Fruit fly (Drosophila melanogaster) whole organism, embryonic: ENCODE data around the gene nSMase.

Experiments
- Aef1 ChIP-seq: fragments of 200-800 bp; sonication (Bioruptor generic); IDR thresholded peaks from 3 replicates; pipeline ENCODE4 v1.3.6; 2022; ENCODE audit warnings: missing biosample characterization, missing genetic modification characterization
- Awh ChIP-seq: fragments of 200-800 bp; sonication (Bioruptor generic); IDR thresholded peaks from 2 replicates; pipeline ENCODE4, ENCODE4 v1.3.6; 2022; ENCODE audit warnings: missing biosample characterization, missing genetic modification characterization
- CG11398 ChIP-seq: fragments of 200-800 bp; sonication (Bioruptor generic); optimal IDR thresholded peaks from 2 replicates; lab custom pipeline; 2016; ENCODE audit warnings: missing biosample characterization, missing genetic modification characterization
- CG12391 ChIP-seq: fragments of 200-800 bp; sonication (Bioruptor generic); optimal IDR thresholded peaks from 3 replicates; lab custom pipeline; 2018; ENCODE audit warnings: missing biosample characterization, mild to moderate bottlenecking, missing genetic modification characterization, moderate library complexity
- CG13287 ChIP-seq: fragments of 200-800 bp; sonication (Bioruptor generic); IDR thresholded peaks from 2 replicates; pipeline ENCODE4 v1.3.6; 2022; ENCODE audit warnings: missing biosample characterization, missing genetic modification characterization; ENCODE audit not compliant: partially characterized antibody
- CG14860 ChIP-seq: fragments of 200-800 bp; sonication (Bioruptor generic); IDR thresholded peaks from 3 replicates; pipeline ENCODE4 v1.3.6; 2022; ENCODE audit warnings: missing biosample characterization, missing genetic modification characterization; ENCODE audit not compliant: partially characterized antibody
- CG15514 ChIP-seq: fragments of 200-800 bp; sonication (Bioruptor generic); optimal IDR thresholded peaks from 3 replicates; lab custom pipeline; 2017; ENCODE audit warnings: missing biosample characterization, missing genetic modification characterization, mild to moderate bottlenecking, moderate library complexity, missing genetic modification reagents
- CG16863 ChIP-seq: fragments of 200-800 bp; sonication (Bioruptor generic); optimal IDR thresholded peaks from 3 replicates; lab custom pipeline; 2016; ENCODE audit warnings: missing biosample characterization, missing genetic modification characterization
- CG17912 ChIP-seq: fragments of 200-800 bp; sonication (Bioruptor generic); optimal IDR thresholded peaks from 2 replicates; lab custom pipeline; 2018; ENCODE audit warnings: missing biosample characterization, mild to moderate bottlenecking, missing genetic modification characterization
- CG1832 ChIP-seq: fragments of 200-800 bp; sonication (Bioruptor generic); optimal IDR thresholded peaks from 2 replicates; lab custom pipeline; 2017; ENCODE audit warnings: missing biosample characterization, mild to moderate bottlenecking, missing genetic modification characterization, inconsistent platforms
- CG2116 ChIP-seq: fragments of 200-800 bp; sonication (Bioruptor generic); optimal IDR thresholded peaks from 3 replicates; lab custom pipeline; 2018; ENCODE audit warnings: missing biosample characterization, mild to moderate bottlenecking, missing genetic modification characterization
- CG2202 ChIP-seq: fragments of 200-800 bp; sonication (Bioruptor generic); optimal IDR thresholded peaks from 2 replicates; lab custom pipeline; 2018; ENCODE audit warnings: missing biosample characterization, mild to moderate bottlenecking, missing genetic modification characterization
- CG2889 ChIP-seq: fragments of 200-800 bp; sonication (Bioruptor generic); IDR thresholded peaks from 3 replicates; pipeline ENCODE4 v1.3.6; 2022; ENCODE audit warnings: missing biosample characterization, missing genetic modification characterization
- CG31224 ChIP-seq: fragments of 200-800 bp; sonication (Bioruptor generic); IDR thresholded peaks from 2 replicates; pipeline ENCODE4 v1.3.6; 2022; ENCODE audit warnings: missing biosample characterization, missing genetic modification characterization
- CG4328 ChIP-seq: fragments of 200-800 bp; sonication (Bioruptor generic); optimal IDR thresholded peaks from 3 replicates; lab custom pipeline; 2017; ENCODE audit warnings: missing biosample characterization, missing genetic modification reagents, missing genetic modification characterization
- CG4424 ChIP-seq: fragments of 200-800 bp; sonication (Bioruptor generic); optimal IDR thresholded peaks from 3 replicates; lab custom pipeline; 2016; ENCODE audit warnings: missing biosample characterization, missing genetic modification characterization
- CG4617 ChIP-seq: fragments of 200-800 bp; sonication (Bioruptor generic); optimal IDR thresholded peaks from 3 replicates; lab custom pipeline; 2016; ENCODE audit warnings: missing biosample characterization, missing genetic modification characterization, borderline replicate concordance
- CG4820 ChIP-seq: fragments of 200-800 bp; sonication (Bioruptor generic); optimal IDR thresholded peaks from 3 replicates; lab custom pipeline; 2016; ENCODE audit warnings: missing biosample characterization, missing genetic modification characterization
- CG5953 ChIP-seq: fragments of 200-800 bp; sonication (Bioruptor generic); IDR thresholded peaks from 2 replicates; pipeline ENCODE4 v1.3.6; 2022; ENCODE audit warnings: missing biosample characterization, missing genetic modification characterization
- CG6765 ChIP-seq: fragments of 200-800 bp; sonication (Bioruptor generic); optimal IDR thresholded peaks from 3 replicates; lab custom pipeline; 2017; ENCODE audit warnings: missing biosample characterization, mild to moderate bottlenecking, missing genetic modification characterization
- CG7786 ChIP-seq: fragments of 200-800 bp; sonication (Bioruptor generic); optimal IDR thresholded peaks from 2 replicates; lab custom pipeline; 2016; ENCODE audit warnings: missing biosample characterization, missing genetic modification characterization
- CG8290 ChIP-seq, 3 experiments: fragments of 200-800 bp; sonication (Bioruptor generic); optimal IDR thresholded peaks; 2 replicates each; lab custom pipeline; 2016 to 2019; ENCODE audit warnings: missing biosample characterization in 3 of 3, missing genetic modification characterization in 3 of 3, mild to moderate bottlenecking in 2 of 3, moderate library complexity in 1 of 3
- CG8388 ChIP-seq: fragments of 200-800 bp; sonication (Bioruptor generic); optimal IDR thresholded peaks from 2 replicates; lab custom pipeline; 2019; ENCODE audit warnings: missing biosample characterization, mild to moderate bottlenecking, missing genetic modification characterization, moderate library complexity
- Chrac-16 ChIP-seq: fragments of 200-800 bp; sonication (Bioruptor generic); optimal IDR thresholded peaks from 3 replicates; lab custom pipeline; 2016; ENCODE audit warnings: missing biosample characterization, missing genetic modification characterization
- Dek ChIP-seq: fragments of 200-800 bp; sonication (Bioruptor generic); optimal IDR thresholded peaks from 3 replicates; lab custom pipeline; 2019; ENCODE audit warnings: missing biosample characterization, mild to moderate bottlenecking, missing genetic modification characterization, moderate library complexity
- Ets65A ChIP-seq: fragments of 200-800 bp; sonication (Bioruptor generic); peaks from one replicate; lab custom pipeline; 2016; ENCODE audit warnings: missing biosample characterization, missing genetic modification characterization
- Fer3 ChIP-seq: fragments of 200-800 bp; sonication (Bioruptor generic); optimal IDR thresholded peaks from 2 replicates; lab custom pipeline; 2018; ENCODE audit warnings: missing biosample characterization, mild to moderate bottlenecking, missing genetic modification characterization, moderate library complexity
- Hr3 ChIP-seq: fragments of 200-800 bp; sonication (Bioruptor generic); optimal IDR thresholded peaks from 3 replicates; lab custom pipeline; 2016; ENCODE audit warnings: missing biosample characterization, missing genetic modification characterization
- Hr78 ChIP-seq, 2 experiments: fragments of 200-800 bp in 1 of 2; fragments of >200 bp in 1 of 2; sonication (Bioruptor generic) in 1 of 2; optimal IDR thresholded peaks; 2 replicates each; lab custom pipeline; 2017 to 2019; ENCODE audit warnings: missing biosample characterization in 2 of 2, missing genetic modification characterization in 2 of 2, mild to moderate bottlenecking in 1 of 2, moderate library complexity in 1 of 2
- Jarid2 ChIP-seq: fragments of 200-800 bp; sonication (Bioruptor generic); optimal IDR thresholded peaks from 3 replicates; lab custom pipeline; 2017; ENCODE audit warnings: mild to moderate bottlenecking, missing biosample characterization, missing genetic modification reagents, missing genetic modification characterization
- Kr ChIP-seq: fragments of 200-800 bp; sonication (Bioruptor generic); optimal IDR thresholded peaks from 2 replicates; lab custom pipeline; 2017; ENCODE audit warnings: missing biosample characterization, mild to moderate bottlenecking, missing genetic modification characterization
- Neu2 ChIP-seq: fragments of 200-800 bp; sonication (Bioruptor generic); optimal IDR thresholded peaks from 3 replicates; lab custom pipeline; 2016; ENCODE audit warnings: missing biosample characterization, missing genetic modification characterization, borderline replicate concordance
- Rx ChIP-seq: fragments of 200-800 bp; sonication (Bioruptor generic); IDR thresholded peaks from 2 replicates; pipeline ENCODE4 v1.3.6; 2022; ENCODE audit warnings: missing biosample characterization, missing genetic modification characterization
- Vsx1 ChIP-seq: fragments of 200-800 bp; sonication (Bioruptor generic); optimal IDR thresholded peaks from 2 replicates; lab custom pipeline; 2017; ENCODE audit warnings: missing biosample characterization, mild to moderate bottlenecking, missing genetic modification characterization, missing genetic modification reagents
- ab ChIP-seq: fragments of 200-800 bp; sonication (Bioruptor generic); optimal IDR thresholded peaks from 2 replicates; lab custom pipeline; 2016; ENCODE audit warnings: missing biosample characterization, missing genetic modification characterization
- abd-A ChIP-seq: fragments of 200-800 bp; sonication (Bioruptor generic); optimal IDR thresholded peaks from 3 replicates; lab custom pipeline; 2019; ENCODE audit warnings: missing biosample characterization, mild to moderate bottlenecking, missing genetic modification characterization, moderate library complexity
- ap ChIP-seq: fragments of 200-800 bp; sonication (Bioruptor generic); IDR thresholded peaks from 2 replicates; pipeline ENCODE4 v1.3.6; 2022; ENCODE audit warnings: missing biosample characterization, missing genetic modification characterization
- btn ChIP-seq: fragments of 200-800 bp; sonication (Bioruptor generic); optimal IDR thresholded peaks from 2 replicates; lab custom pipeline; 2016; ENCODE audit warnings: missing biosample characterization, missing genetic modification characterization
- chn ChIP-seq: fragments of 200-800 bp; sonication (Bioruptor generic); optimal IDR thresholded peaks from 2 replicates; lab custom pipeline; 2016; ENCODE audit warnings: missing biosample characterization, missing genetic modification characterization
- ci ChIP-seq: fragments of 200-800 bp; sonication (Bioruptor generic); IDR thresholded peaks from 3 replicates; pipeline ENCODE4 v1.3.6; 2022; ENCODE audit warnings: missing biosample characterization, missing genetic modification characterization
- en ChIP-seq: fragments of 200-800 bp; sonication (Bioruptor generic); optimal IDR thresholded peaks from 2 replicates; lab custom pipeline; 2016; ENCODE audit warnings: missing biosample characterization, missing genetic modification characterization
- hkb ChIP-seq, 2 experiments: fragments of 200-800 bp in 1 of 2; fragments of >200 bp in 1 of 2; sonication (Bioruptor generic) in 1 of 2; IDR thresholded peaks in 1 of 2; optimal IDR thresholded peaks in 1 of 2; 2 replicates each; pipeline versions ENCODE4 v1.3.6 to Lab custom; 2017 to 2022; ENCODE audit warnings: missing biosample characterization in 1 of 2, missing genetic modification characterization in 1 of 2
- maf-S ChIP-seq: fragments of 200-800 bp; sonication (Bioruptor generic); optimal IDR thresholded peaks from 2 replicates; lab custom pipeline; 2016; ENCODE audit warnings: missing biosample characterization, missing genetic modification characterization
- nau ChIP-seq: fragments of 200-800 bp; sonication (Bioruptor generic); optimal IDR thresholded peaks from 3 replicates; lab custom pipeline; 2017; ENCODE audit warnings: missing biosample characterization, mild to moderate bottlenecking, missing genetic modification characterization, missing genetic modification reagents
- psq ChIP-seq: fragments of 200-800 bp; sonication (Bioruptor generic); optimal IDR thresholded peaks from 2 replicates; lab custom pipeline; 2017; ENCODE audit warnings: missing biosample characterization, missing genetic modification characterization
- ro ChIP-seq: fragments of 200-800 bp; sonication (Bioruptor generic); IDR thresholded peaks from 2 replicates; pipeline ENCODE4 v1.3.6; 2022; ENCODE audit warnings: missing biosample characterization, missing genetic modification characterization
- sug ChIP-seq: fragments of 200-800 bp; optimal IDR thresholded peaks from 2 replicates; lab custom pipeline; 2019; ENCODE audit warnings: missing biosample characterization, mild to moderate bottlenecking, missing genetic modification characterization, moderate library complexity
- tgo ChIP-seq: fragments of 200-800 bp; sonication (Bioruptor generic); IDR thresholded peaks from 3 replicates; pipeline ENCODE4 v1.3.6; 2022; ENCODE audit warnings: missing biosample characterization, missing genetic modification characterization
- trem ChIP-seq: fragments of 200-800 bp; optimal IDR thresholded peaks from 3 replicates; lab custom pipeline; 2019; ENCODE audit warnings: missing biosample characterization, mild to moderate bottlenecking, missing genetic modification characterization, moderate library complexity
- usp ChIP-seq: fragments of >200 bp; optimal IDR thresholded peaks from 2 replicates; lab custom pipeline; 2017; ENCODE audit warnings: missing biosample characterization, missing genetic modification characterization

Gene nSMase

DNA sequence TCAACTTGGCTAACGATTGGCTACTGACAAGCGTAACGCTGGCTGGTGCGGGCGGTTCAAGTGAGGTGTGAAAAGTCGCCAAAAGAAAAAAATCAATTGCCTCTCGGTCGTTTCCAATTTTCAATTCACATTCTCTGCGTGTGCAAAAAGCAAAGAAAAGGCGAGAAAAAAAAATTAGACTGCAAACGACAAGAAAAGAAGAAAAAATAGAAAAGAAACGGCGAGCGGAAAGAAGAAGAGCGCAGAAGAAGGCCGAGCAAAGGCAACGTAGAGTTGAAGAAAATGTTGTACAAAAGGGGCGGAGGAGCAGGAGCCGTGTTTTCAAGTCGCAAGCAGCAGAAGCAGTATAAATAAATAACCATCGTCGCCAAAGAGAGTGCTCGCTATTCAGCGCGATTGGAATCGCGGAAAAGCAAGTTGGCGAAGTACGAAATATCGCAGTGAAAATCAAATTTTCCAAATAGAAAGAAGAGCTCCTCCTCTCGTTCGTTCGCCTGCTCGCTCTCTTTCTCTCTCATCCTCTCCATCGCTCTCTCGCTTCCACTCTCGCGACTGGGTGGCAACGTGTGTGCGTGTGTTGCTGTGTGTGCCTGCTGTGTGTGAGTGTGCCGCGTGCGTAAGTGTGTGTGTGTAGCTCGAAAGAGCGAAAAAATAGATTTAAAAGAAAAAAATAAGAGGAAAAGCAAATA is 7.0 kb downstream of the nSMase start (continued):
- TF ChIP-seq usp (GFP tag; lab: Kevin White, UChicago) (no peak), en (GFP tag; lab: Kevin White, UChicago) (no peak), Kr (GFP tag; lab: Kevin White, UChicago) (no peak), CG8290 (GFP tag; optimal IDR thresholded peaks at IDR 0.05; lab: Kevin White, UChicago) (no peak), CG8290 (tag; optimal IDR thresholded peaks at IDR 0.05; lab: Kevin White, UChicago) (no peak), Dek (tag; lab: Kevin White, UChicago) (no peak), CG13287 (GFP tag; lab: Robert Waterston, UW) (no peak; the same call in 1 of the 2 replicates), abd-A (tag; lab: Kevin White, UChicago) (no peak), CG4328 (no peak), CG4617 (no peak), Ets65A (no peak), ro (GFP tag; lab: Robert Waterston, UW) (no peak), Aef1 (GFP tag; lab: Robert Waterston, UW) (no peak), CG15514 (GFP tag; lab: Kevin White, UChicago) (no peak), CG8388 (GFP tag; lab: Kevin White, UChicago) (no peak), Vsx1 (GFP tag; lab: Kevin White, UChicago) (no peak), CG7786 (GFP tag; lab: Kevin White, UChicago) (no peak), Neu2 (GFP tag; lab: Kevin White, UChicago) (no peak), CG4820 (GFP tag; lab: Kevin White, UChicago) (no peak), Chrac-16 (no peak), CG4424 (GFP tag; lab: Kevin White, UChicago) (no peak), CG2889 (GFP tag; lab: Robert Waterston, UW) (no peak), tgo (GFP tag; lab: Robert Waterston, UW) (no peak), CG6765 (GFP tag; lab: Kevin White, UChicago) (no peak), CG1832 (GFP tag; lab: Kevin White, UChicago) (peak; percentile 87), CG2202 (tag; lab: Kevin White, UChicago) (no peak), CG17912 (GFP tag; lab: Kevin White, UChicago) (no peak), ab (GFP tag; lab: Kevin White, UChicago) (no peak), CG11398 (no peak), ap (GFP tag; lab: Robert Waterston, UW) (no peak), sug (tag; lab: Kevin White, UChicago) (no peak), CG31224 (GFP tag; lab: Robert Waterston, UW) (no peak), Hr78 (GFP tag; optimal IDR thresholded peaks at IDR 0.05; lab: Kevin White, UChicago) (no peak), ci (GFP tag; lab: Robert Waterston, UW) (no peak), nau (no peak), CG14860 (GFP tag; lab: Robert Waterston, UW) (no peak), hkb (optimal IDR thresholded peaks at IDR 0.05; lab: Kevin White, UChicago) (no peak), hkb (GFP tag; IDR thresholded peaks at IDR 0.05; lab: Robert Waterston, UW) (no peak), Hr3 (GFP tag; lab: Kevin White, UChicago) (no peak), psq (GFP tag; lab: Kevin White, UChicago) (peak; percentile 18), btn (GFP tag; lab: Kevin White, UChicago) (no peak), CG12391 (tag; lab: Kevin White, UChicago) (no peak), Rx (GFP tag; lab: Robert Waterston, UW) (no peak), maf-S (GFP tag; lab: Kevin White, UChicago) (no peak), CG16863 (GFP tag; lab: Kevin White, UChicago) (no peak), Awh (GFP tag; lab: Robert Waterston, UW) (no peak), Fer3 (tag; lab: Kevin White, UChicago) (no peak), CG2116 (GFP tag; lab: Kevin White, UChicago) (no peak), trem (tag; lab: Kevin White, UChicago) (no peak), Jarid2 (GFP tag; lab: Kevin White, UChicago) (no peak), CG5953 (GFP tag; lab: Robert Waterston, UW) (no peak), chn (peak; percentile 26)
